Worm (Caenorhabditis elegans) whole organism, L1 larva: Measurements from ENCODE around the gene gmps-1.

Experiments used
- ama-1 ChIP-seq: fragments of 150-350 bp; optimal IDR thresholded peaks from 2 replicates; lab custom pipeline; 2014
- ceh-63 ChIP-seq: fragments of 200-800 bp; sonication (Bioruptor generic); optimal IDR thresholded peaks from 2 replicates; lab custom pipeline; 2018; ENCODE audit warnings: mild to moderate bottlenecking, missing genetic modification characterization, missing compliant biosample characterization
- skn-1 ChIP-seq: fragments of 150-350 bp; optimal IDR thresholded peaks from 2 replicates; lab custom pipeline; 2014; ENCODE audit warnings: missing biosample characterization, missing genetic modification characterization
- snpc-4 ChIP-seq: fragments of 150-350 bp; optimal IDR thresholded peaks from 2 replicates; lab custom pipeline; 2014; ENCODE audit warnings: missing biosample characterization, missing genetic modification characterization
- tbx-2 ChIP-seq: sonication (generic microtip); optimal IDR thresholded peaks from 2 replicates; lab custom pipeline; 2016; ENCODE audit warnings: missing genetic modification characterization, missing compliant biosample characterization

ce11 chrII:10857077-10857476 is 11.4 kb downstream of the gmps-1 start, which contains the start of gene M106.7:
- TF ChIP-seq skn-1 (tag; lab: Kevin White, UChicago) (no peak), ceh-63 (GFP tag; lab: Kevin White, UChicago) (no peak), ama-1 (lab: Kevin White, UChicago) (no peak), tbx-2 (no peak), snpc-4 (no peak)
